Fruit fly (Drosophila melanogaster): ENCODE data around the gene Pex23.

Pex23 gene

DNA sequence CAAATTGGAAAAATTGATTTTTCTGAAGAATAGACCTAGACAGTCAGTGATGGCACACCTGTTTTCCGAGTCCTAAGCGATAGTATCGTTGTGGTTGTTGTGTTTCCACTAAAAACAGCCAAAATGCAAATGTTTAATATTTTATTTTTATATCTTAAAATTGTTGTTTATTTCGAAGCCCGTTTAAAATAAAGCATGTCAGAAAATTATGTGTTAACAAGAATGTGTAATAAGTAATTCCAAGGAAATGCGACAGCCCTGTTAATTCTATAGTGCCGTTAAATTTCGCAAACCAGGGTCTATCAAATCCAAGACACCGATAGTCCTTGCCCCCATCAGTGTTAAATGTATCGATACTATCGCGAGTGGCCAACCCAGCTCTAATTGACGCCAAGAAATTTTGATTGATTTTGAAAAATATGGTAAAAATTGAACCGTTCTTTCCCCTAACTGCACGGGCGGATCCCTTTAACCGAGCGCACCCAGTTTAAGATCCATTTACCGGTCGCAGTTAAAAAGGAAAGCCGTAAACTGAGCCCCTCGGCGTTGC, at the start of gene Pex23:
TSS of gene Pex23 (minus strand) at position 61 of the 550 bp plus-strand sequence.
- no peak for TF ChIP-seq Trl (optimal IDR thresholded peaks at IDR 0.05)
- TF ChIP-seq Trl (GFP tag; optimal IDR thresholded peaks at IDR 0.05) = peak; percentile 65
- peak; percentile 69 for TF ChIP-seq CG17385 (GFP tag; optimal IDR thresholded peaks at IDR 0.05)
- peak in 1 of 2 experiments; percentile 72 for TF ChIP-seq Pdp1 (GFP tag; optimal IDR thresholded peaks at IDR 0.05)
- peak; percentile 69 for TF ChIP-seq CG10979 (tag; optimal IDR thresholded peaks at IDR 0.05)
- TF ChIP-seq mirr (GFP tag; optimal IDR thresholded peaks at IDR 0.05) = no peak
- no peak for TF ChIP-seq CG1233 (GFP tag; optimal IDR thresholded peaks at IDR 0.05)
- TF ChIP-seq CG3726 (GFP tag; IDR thresholded peaks at IDR 0.05) = 0 out of 3 replicates have a peak, but pooled peaks have one; percentile 53
- peak; percentile 64 for TF ChIP-seq Elba2 (GFP tag; optimal IDR thresholded peaks at IDR 0.05)
- TF ChIP-seq CG6272 (GFP tag; IDR thresholded peaks at IDR 0.05) = peak; percentile 84
- TF ChIP-seq tup (GFP tag; optimal IDR thresholded peaks at IDR 0.05) = peak; percentile 62
- TF ChIP-seq Sry-β (GFP tag; optimal IDR thresholded peaks at IDR 0.05) = peak; percentile 66
- peak; percentile 79 for TF ChIP-seq CG4820 (GFP tag; optimal IDR thresholded peaks at IDR 0.05)
- peak; percentile 62 to 69 for TF ChIP-seq tll (GFP tag; optimal IDR thresholded peaks at IDR 0.05)
- peak; percentile 69 for TF ChIP-seq Nf-YC (tag; optimal IDR thresholded peaks at IDR 0.05)
- no peak for TF ChIP-seq odd (GFP tag; optimal IDR thresholded peaks at IDR 0.05)
- TF ChIP-seq al (GFP tag; IDR thresholded peaks at IDR 0.05) = peak; percentile 78
- peak; percentile 65; the same call in 1 of the 3 replicates for TF ChIP-seq CG2199 (GFP tag; IDR thresholded peaks at IDR 0.05)
- peak; percentile 73 for TF ChIP-seq CG10543 (GFP tag; optimal IDR thresholded peaks at IDR 0.05)
- TF ChIP-seq Drgx (GFP tag; IDR thresholded peaks at IDR 0.05) = peak; percentile 48
- TF ChIP-seq hb (GFP tag; IDR thresholded peaks at IDR 0.05; ENCODE audit: partially characterized antibody) = peak; percentile 97
- peak; percentile 64 for TF ChIP-seq CG7786 (GFP tag; optimal IDR thresholded peaks at IDR 0.05)
- no peak for TF ChIP-seq Awh (GFP tag; IDR thresholded peaks at IDR 0.05)
- TF ChIP-seq CG17328 (GFP tag; IDR thresholded peaks at IDR 0.05) = peak; percentile 77
- TF ChIP-seq Oli (tag; optimal IDR thresholded peaks at IDR 0.05) = peak; percentile 68
- peak; percentile 89 for TF ChIP-seq CG2120 (GFP tag; optimal IDR thresholded peaks at IDR 0.05)
- TF ChIP-seq CG15269 (tag; optimal IDR thresholded peaks at IDR 0.05) = no peak
- TF ChIP-seq pum (GFP tag; optimal IDR thresholded peaks at IDR 0.05) = peak; percentile 50
- TF ChIP-seq zf30C (GFP tag; optimal IDR thresholded peaks at IDR 0.05) = no peak
- TF ChIP-seq CG11085 (GFP tag; IDR thresholded peaks at IDR 0.05) = peak; percentile 74
- peak; percentile 42 for TF ChIP-seq ftz-f1 (GFP tag; optimal IDR thresholded peaks at IDR 0.05)
- TF ChIP-seq Kr (GFP tag; optimal IDR thresholded peaks at IDR 0.05) = no peak
- peak; percentile 64 for TF ChIP-seq Spps (tag; optimal IDR thresholded peaks at IDR 0.05)
- peak; percentile 89 for TF ChIP-seq Rfx (GFP tag; IDR thresholded peaks at IDR 0.05)
- peak; percentile 75 for TF ChIP-seq klu (GFP tag; IDR thresholded peaks at IDR 0.05)
- TF ChIP-seq CG12071 (GFP tag; optimal IDR thresholded peaks at IDR 0.05) = no peak
- TF ChIP-seq caup (GFP tag; optimal IDR thresholded peaks at IDR 0.05; ENCODE audit: severe bottlenecking) = peak; percentile 64
- peak; percentile 65 for TF ChIP-seq CG13624 (GFP tag; optimal IDR thresholded peaks at IDR 0.05)
- TF ChIP-seq CG6765 (GFP tag; optimal IDR thresholded peaks at IDR 0.05) = peak; percentile 39
- peak; percentile 15 for TF ChIP-seq da (GFP tag; optimal IDR thresholded peaks at IDR 0.05)
- TF ChIP-seq ato (GFP tag; IDR thresholded peaks at IDR 0.05; ENCODE audit: partially characterized antibody) = peak; percentile 86
- TF ChIP-seq fru (optimal IDR thresholded peaks at IDR 0.05) = no peak
- TF ChIP-seq CG3163 (GFP tag; optimal IDR thresholded peaks at IDR 0.05) = peak; percentile 2
- TF ChIP-seq Tbp (GFP tag; optimal IDR thresholded peaks at IDR 0.05) = no peak
- peak; percentile 81 for TF ChIP-seq CG8765 (GFP tag; IDR thresholded peaks at IDR 0.05)
- peak in 1 of 2 experiments; percentile 73 for TF ChIP-seq insv (GFP tag; optimal IDR thresholded peaks at IDR 0.05)
- TF ChIP-seq CG30020 (tag; optimal IDR thresholded peaks at IDR 0.05) = peak; percentile 84
- TF ChIP-seq CG8924 (tag; optimal IDR thresholded peaks at IDR 0.05) = peak; percentile 79
- TF ChIP-seq CG14014 (GFP tag; IDR thresholded peaks at IDR 0.05) = peak; percentile 80
- TF ChIP-seq ap (GFP tag; IDR thresholded peaks at IDR 0.05) = peak; percentile 64
- no peak for TF ChIP-seq oc (tag; optimal IDR thresholded peaks at IDR 0.05)
